Worm (Caenorhabditis elegans) whole organism, late embryonic: ENCODE measurements around the gene C03B1.17.

Experiments
- F13H6.1 ChIP-seq: sonication (generic microtip); optimal IDR thresholded peaks from 2 replicates; lab custom pipeline; 2016; ENCODE audit warnings: missing genetic modification characterization, missing compliant biosample characterization
- T23F11.4 ChIP-seq: fragments of 200-800 bp; sonication (Bioruptor generic); optimal IDR thresholded peaks from 2 replicates; lab custom pipeline; 2018; ENCODE audit warnings: mild to moderate bottlenecking, missing genetic modification characterization, missing compliant biosample characterization
- Y22D7AL.16 ChIP-seq: sonication (generic microtip); optimal IDR thresholded peaks from 2 replicates; lab custom pipeline; 2016; ENCODE audit warnings: missing genetic modification characterization, missing compliant biosample characterization
- ceh-14 ChIP-seq: sonication (generic microtip); optimal IDR thresholded peaks from 2 replicates; lab custom pipeline; 2016; ENCODE audit warnings: missing genotype, missing genetic modification characterization, missing compliant biosample characterization
- ceh-18 ChIP-seq: sonication (generic microtip); optimal IDR thresholded peaks from 2 replicates; lab custom pipeline; 2016; ENCODE audit warnings: missing genetic modification characterization, missing compliant biosample characterization
- ceh-19 ChIP-seq: fragments of 200-800 bp; sonication (Bioruptor generic); optimal IDR thresholded peaks from 2 replicates; lab custom pipeline; 2018; ENCODE audit warnings: mild to moderate bottlenecking, missing genetic modification characterization, missing compliant biosample characterization
- ceh-2 ChIP-seq: sonication (generic microtip); optimal IDR thresholded peaks from 2 replicates; lab custom pipeline; 2016; ENCODE audit warnings: missing genotype, missing genetic modification characterization, missing compliant biosample characterization
- ceh-30 ChIP-seq: fragments of 150-350 bp; optimal IDR thresholded peaks from 2 replicates; lab custom pipeline; 2014; ENCODE audit warnings: missing biosample characterization, missing genetic modification characterization
- ceh-31 ChIP-seq: sonication (generic microtip); optimal IDR thresholded peaks from 2 replicates; lab custom pipeline; 2016; ENCODE audit warnings: missing genetic modification characterization, missing compliant biosample characterization
- ceh-34 ChIP-seq: sonication (generic microtip); optimal IDR thresholded peaks from 2 replicates; lab custom pipeline; 2016; ENCODE audit warnings: mild to moderate bottlenecking, missing genetic modification characterization, missing compliant biosample characterization
- ceh-48 ChIP-seq: sonication (generic microtip); optimal IDR thresholded peaks from 2 replicates; lab custom pipeline; 2016; ENCODE audit warnings: missing genetic modification characterization, inconsistent platforms, missing compliant biosample characterization
- dmd-4 ChIP-seq: sonication (generic microtip); optimal IDR thresholded peaks from 2 replicates; lab custom pipeline; 2016; ENCODE audit warnings: borderline replicate concordance, missing genetic modification characterization, missing compliant biosample characterization
- elt-2 ChIP-seq: sonication (generic microtip); optimal IDR thresholded peaks from 2 replicates; lab custom pipeline; 2016; ENCODE audit warnings: missing genetic modification reagents, missing genetic modification characterization, missing compliant biosample characterization
- ets-4 ChIP-seq: sonication (generic microtip); optimal IDR thresholded peaks from 2 replicates; lab custom pipeline; 2016; ENCODE audit warnings: missing genetic modification characterization, missing compliant biosample characterization
- eyg-1 ChIP-seq: sonication (generic microtip); optimal IDR thresholded peaks from 2 replicates; lab custom pipeline; 2016; ENCODE audit warnings: missing genotype, missing genetic modification characterization, missing compliant biosample characterization
- fax-1 ChIP-seq: sonication (generic microtip); optimal IDR thresholded peaks from 2 replicates; lab custom pipeline; 2016; ENCODE audit warnings: missing genotype, missing genetic modification characterization, missing compliant biosample characterization
- hlh-13 ChIP-seq: fragments of 200-800 bp; sonication (Bioruptor generic); optimal IDR thresholded peaks from 2 replicates; lab custom pipeline; 2018; ENCODE audit warnings: mild to moderate bottlenecking, missing genetic modification characterization, missing compliant biosample characterization
- hlh-30 ChIP-seq: sonication (generic microtip); optimal IDR thresholded peaks from 2 replicates; lab custom pipeline; 2017; ENCODE audit warnings: antibody characterized with exemption, missing genetic modification characterization, missing compliant biosample characterization; ENCODE audit not compliant: insufficient read depth
- hlh-8 ChIP-seq: sonication (generic microtip); optimal IDR thresholded peaks from 2 replicates; lab custom pipeline; 2016; ENCODE audit warnings: missing genotype, missing genetic modification characterization, missing compliant biosample characterization
- lim-6 ChIP-seq: sonication (generic microtip); optimal IDR thresholded peaks from 2 replicates; lab custom pipeline; 2016; ENCODE audit warnings: missing genetic modification characterization, missing compliant biosample characterization
- lin-11 ChIP-seq: fragments of 200-800 bp; sonication (Bioruptor generic); optimal IDR thresholded peaks from 2 replicates; lab custom pipeline; 2018; ENCODE audit warnings: mild to moderate bottlenecking, missing genetic modification characterization, missing compliant biosample characterization
- mec-3 ChIP-seq: sonication (generic microtip); optimal IDR thresholded peaks from 2 replicates; lab custom pipeline; 2016; ENCODE audit warnings: borderline replicate concordance, missing genetic modification characterization, missing compliant biosample characterization
- nhr-11 ChIP-seq: fragments of 150-350 bp; optimal IDR thresholded peaks from 2 replicates; lab custom pipeline; 2014; ENCODE audit warnings: missing biosample characterization, missing genetic modification characterization
- nhr-232 ChIP-seq: sonication (generic microtip); optimal IDR thresholded peaks from 2 replicates; lab custom pipeline; 2016; ENCODE audit warnings: missing genetic modification characterization, missing compliant biosample characterization
- pag-3 ChIP-seq: sonication (generic microtip); optimal IDR thresholded peaks from 2 replicates; lab custom pipeline; 2016; ENCODE audit warnings: missing compliant biosample characterization, missing genetic modification characterization, borderline replicate concordance
- pax-1 ChIP-seq: fragments of 150-350 bp; optimal IDR thresholded peaks from 2 replicates; lab custom pipeline; 2014; ENCODE audit warnings: missing biosample characterization, missing genetic modification characterization
- pha-4 ChIP-seq: fragments of 150-350 bp; optimal IDR thresholded peaks from 2 replicates; lab custom pipeline; 2018; ENCODE audit warnings: missing biosample characterization, missing genetic modification reagents, missing genetic modification characterization
- pqm-1 ChIP-seq: sonication (generic microtip); optimal IDR thresholded peaks from 2 replicates; lab custom pipeline; 2016; ENCODE audit warnings: missing genetic modification characterization, missing compliant biosample characterization
- pros-1 ChIP-seq: fragments of 150-350 bp; optimal IDR thresholded peaks from 2 replicates; lab custom pipeline; 2014; ENCODE audit warnings: missing biosample characterization, missing genetic modification reagents, missing genetic modification characterization
- ref-2 ChIP-seq: sonication (generic microtip); optimal IDR thresholded peaks from 2 replicates; lab custom pipeline; 2016; ENCODE audit warnings: missing genetic modification characterization, missing compliant biosample characterization
- rnt-1 ChIP-seq: sonication (generic microtip); optimal IDR thresholded peaks from 2 replicates; lab custom pipeline; 2016; ENCODE audit warnings: missing genetic modification characterization, missing compliant biosample characterization
- sox-4 ChIP-seq: sonication (generic microtip); optimal IDR thresholded peaks from 2 replicates; lab custom pipeline; 2017; ENCODE audit warnings: mild to moderate bottlenecking, missing genetic modification characterization, inconsistent platforms, missing compliant biosample characterization
- tbx-7 ChIP-seq: sonication (generic microtip); optimal IDR thresholded peaks from 2 replicates; lab custom pipeline; 2016; ENCODE audit warnings: missing genotype, missing genetic modification characterization, missing compliant biosample characterization
- unc-3 ChIP-seq, 2 experiments: fragments of 200-800 bp in 1 of 2; sonication (Bioruptor generic) in 1 of 2; sonication (generic microtip) in 1 of 2; conservative IDR thresholded peaks in 1 of 2; optimal IDR thresholded peaks in 1 of 2; 2 replicates each; pipeline versions ENCODE4 v1.3.6 to Lab custom; 2016 to 2022; ENCODE audit warnings: missing compliant biosample characterization in 2 of 2, missing genetic modification characterization in 2 of 2, missing genetic modification reagents in 1 of 2
- unc-42 ChIP-seq: sonication (generic microtip); optimal IDR thresholded peaks from 2 replicates; lab custom pipeline; 2016; ENCODE audit warnings: missing genotype, missing genetic modification characterization, missing compliant biosample characterization
- unc-55 ChIP-seq: sonication (generic microtip); optimal IDR thresholded peaks from 2 replicates; lab custom pipeline; 2017; ENCODE audit warnings: missing biosample characterization, missing genetic modification reagents, missing genetic modification characterization
- unc-86 ChIP-seq: sonication (generic microtip); optimal IDR thresholded peaks from 2 replicates; lab custom pipeline; 2016; ENCODE audit warnings: missing genetic modification characterization, missing compliant biosample characterization
- zip-5 ChIP-seq: sonication (generic microtip); optimal IDR thresholded peaks from 2 replicates; lab custom pipeline; 2016; ENCODE audit warnings: missing genetic modification characterization, missing compliant biosample characterization
- ztf-16 ChIP-seq: sonication (generic microtip); optimal IDR thresholded peaks from 2 replicates; lab custom pipeline; 2017; ENCODE audit warnings: missing genetic modification characterization, missing compliant biosample characterization

The C03B1.17 gene

ce11 chrX:6385185-6385584 is 11.7 kb downstream of the C03B1.17 start, which contains the start of gene igdb-3:
igdb-3 (plus strand) TSS chrX:6385485.
- TF ChIP-seq unc-3 (GFP tag; conservative IDR thresholded peaks at IDR 0.05; lab: Robert Waterston, UW) (no peak), unc-3 (tag; optimal IDR thresholded peaks at IDR 0.05; lab: Kevin White, UChicago) (no peak), ceh-2 (tag; lab: Kevin White, UChicago) (no peak), unc-86 (tag; lab: Kevin White, UChicago) (no peak), fax-1 (tag; lab: Kevin White, UChicago) (no peak), unc-42 (tag; lab: Kevin White, UChicago) (no peak), pax-1 (no peak), T23F11.4 (GFP tag; lab: Kevin White, UChicago) (no peak), ceh-14 (tag; lab: Kevin White, UChicago) (no peak), pha-4 (tag; lab: Kevin White, UChicago) (no peak), sox-4 (tag; lab: Kevin White, UChicago) (no peak), ceh-34 (tag; lab: Kevin White, UChicago) (no peak), zip-5 (tag; lab: Kevin White, UChicago) (no peak), ref-2 (tag; lab: Kevin White, UChicago) (no peak), nhr-232 (tag; lab: Kevin White, UChicago) (no peak), Y22D7AL.16 (tag; lab: Kevin White, UChicago) (no peak)
- TF ChIP-seq, all 69 proteins: peak for 0

DNA sequence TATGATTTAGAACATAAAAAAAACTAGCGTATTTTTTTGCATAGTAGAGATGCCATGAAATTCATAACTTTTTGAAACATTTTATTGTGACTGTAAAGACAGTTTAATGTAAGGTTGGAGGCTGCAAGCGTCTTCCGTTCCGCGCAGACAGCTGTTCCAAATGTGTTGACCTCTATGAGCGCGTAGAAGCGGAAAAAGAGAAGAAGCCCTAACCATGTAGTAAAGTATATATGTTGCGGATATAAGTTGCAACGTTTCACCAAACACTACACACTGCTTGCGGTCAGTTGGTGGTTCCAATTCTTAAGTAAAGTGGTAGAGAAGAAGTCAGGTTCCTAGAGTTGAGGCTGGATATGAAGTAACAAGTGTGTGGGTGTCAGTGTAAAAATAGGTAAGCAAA is 15.2 kb downstream of the C03B1.17 start:
- TF ChIP-seq F13H6.1 (tag; lab: Kevin White, UChicago) (no peak), ceh-31 (tag; lab: Kevin White, UChicago) (no peak), hlh-8 (tag; lab: Kevin White, UChicago) (no peak), rnt-1 (tag; lab: Kevin White, UChicago) (no peak), fax-1 (tag; lab: Kevin White, UChicago) (no peak), pqm-1 (tag; lab: Kevin White, UChicago) (no peak), pax-1 (no peak), dmd-4 (no peak), ceh-14 (tag; lab: Kevin White, UChicago) (no peak), mec-3 (tag; lab: Kevin White, UChicago) (no peak), ztf-16 (tag; lab: Kevin White, UChicago) (no peak)

- no peak for TF ChIP-seq unc-86 (tag; lab: Kevin White, UChicago)
- no peak for TF ChIP-seq zip-5 (tag; lab: Kevin White, UChicago)
- TF ChIP-seq hlh-30 (tag; lab: Kevin White, UChicago): no peak
- TF ChIP-seq hlh-13 (GFP tag; lab: Kevin White, UChicago): no peak
- TF ChIP-seq ceh-30 (tag; lab: Kevin White, UChicago): no peak
- no peak for TF ChIP-seq fax-1 (tag; lab: Kevin White, UChicago)
- no peak for TF ChIP-seq eyg-1 (tag; lab: Kevin White, UChicago)
- no peak for TF ChIP-seq pag-3 (tag; lab: Kevin White, UChicago)
- TF ChIP-seq pqm-1 (tag; lab: Kevin White, UChicago): no peak
- TF ChIP-seq ets-4 (tag; lab: Kevin White, UChicago): no peak
- no peak for TF ChIP-seq ref-2 (tag; lab: Kevin White, UChicago)
- TF ChIP-seq lim-6: no peak
- TF ChIP-seq ceh-18 (tag; lab: Kevin White, UChicago): no peak
- TF ChIP-seq elt-2: no peak
- no peak for TF ChIP-seq ceh-19 (GFP tag; lab: Kevin White, UChicago)
- no peak for TF ChIP-seq lin-11
- TF ChIP-seq ceh-48: no peak
- no peak for TF ChIP-seq tbx-7
These were observed 18.0 kb downstream of the C03B1.17 start, which contains the start of gene igcm-2 for ce11 chrX:6391491-6391890. igcm-2 (minus strand) TSS chrX:6391591.

DNA sequence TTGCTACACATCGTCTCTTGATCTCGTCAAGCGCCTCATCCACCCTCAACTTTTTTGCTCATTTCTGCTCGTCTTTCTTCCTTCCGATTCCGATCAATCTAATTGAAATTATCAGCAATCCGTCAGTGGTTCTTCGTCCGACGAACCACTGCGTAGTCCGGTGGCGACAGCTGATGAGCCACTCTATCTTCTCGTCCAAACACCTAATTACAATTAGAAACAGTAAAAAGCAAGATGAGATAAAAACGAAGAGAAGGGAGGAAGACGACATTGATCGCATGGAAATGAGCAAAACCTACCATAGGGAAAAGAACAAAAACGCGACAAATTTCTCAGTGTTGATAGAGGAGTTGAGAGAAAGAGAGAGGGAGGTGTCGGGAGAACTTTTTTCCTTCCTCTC is 26.0 kb downstream of the C03B1.17 start:
- TF ChIP-seq ceh-18 (tag; lab: Kevin White, UChicago) (peak; percentile 9), nhr-11 (tag; lab: Kevin White, UChicago) (no peak), lin-11 (no peak), unc-55 (no peak), pros-1 (tag; lab: Kevin White, UChicago) (no peak), ceh-34 (tag; lab: Kevin White, UChicago) (no peak), Y22D7AL.16 (tag; lab: Kevin White, UChicago) (no peak), pqm-1 (tag; lab: Kevin White, UChicago) (no peak), rnt-1 (tag; lab: Kevin White, UChicago) (peak; percentile 29)
- TF ChIP-seq, all 69 proteins: peak for 2
